Worm (Caenorhabditis elegans) whole organism, L4 larva: ENCODE results near the gene wrt-5.
A peak's percentile ranks its signal among the peaks of the same experiment; 100 is the strongest.

ENCODE experiments used
- F10B5.3 ChIP-seq: sonication (generic microtip); optimal IDR thresholded peaks from 2 replicates; lab custom pipeline; 2016; ENCODE audit warnings: mild to moderate bottlenecking, missing genetic modification characterization, missing compliant biosample characterization
- F37D6.2 ChIP-seq: sonication (generic microtip); optimal IDR thresholded peaks from 2 replicates; lab custom pipeline; 2016; ENCODE audit warnings: mild to moderate bottlenecking, missing genetic modification characterization, missing compliant biosample characterization
- T26A8.4 ChIP-seq: fragments of 200-800 bp; sonication (Bioruptor generic); IDR thresholded peaks from 2 replicates; pipeline ENCODE4 v1.3.6; 2022; ENCODE audit warnings: missing genetic modification characterization, missing compliant biosample characterization
- Y105C5A.15 ChIP-seq: fragments of 200-800 bp; sonication (Bioruptor generic); IDR thresholded peaks from 2 replicates; pipeline ENCODE4 v1.3.6; 2022; ENCODE audit warnings: missing genetic modification characterization, missing compliant biosample characterization
- aha-1 ChIP-seq: fragments of 150-350 bp; peaks from one replicate; lab custom pipeline; 2014; ENCODE audit warnings: missing biosample characterization, missing genetic modification characterization
- ceh-44 ChIP-seq: fragments of 200-800 bp; sonication (Bioruptor generic); IDR thresholded peaks from 2 replicates; pipeline ENCODE4 v1.3.6; 2022; ENCODE audit warnings: missing genetic modification reagents, missing genetic modification characterization, missing compliant biosample characterization
- cey-2 ChIP-seq: sonication (generic microtip); optimal IDR thresholded peaks from 3 replicates; lab custom pipeline; 2017; ENCODE audit warnings: missing genetic modification characterization, mild to moderate bottlenecking, missing compliant biosample characterization, antibody characterized with exemption, borderline replicate concordance; ENCODE audit not compliant: insufficient read depth
- daf-8 ChIP-seq: fragments of 200-800 bp; sonication (Bioruptor generic); IDR thresholded peaks from 2 replicates; pipeline ENCODE4 v1.3.6; 2022; ENCODE audit warnings: missing genetic modification characterization, missing compliant biosample characterization
- dmd-6 ChIP-seq: fragments of 200-800 bp; sonication (Bioruptor generic); IDR thresholded peaks from 2 replicates; pipeline ENCODE4 v1.3.6; 2022; ENCODE audit warnings: missing genetic modification reagents, missing genetic modification characterization, missing compliant biosample characterization
- dmd-8 ChIP-seq: fragments of 200-800 bp; sonication (Bioruptor generic); IDR thresholded peaks from 2 replicates; pipeline ENCODE4 v1.3.6; 2022; ENCODE audit warnings: missing genetic modification characterization, missing compliant biosample characterization
- duxl-1 ChIP-seq: sonication (generic microtip); optimal IDR thresholded peaks from 2 replicates; lab custom pipeline; 2016; ENCODE audit warnings: mild to moderate bottlenecking, missing genetic modification characterization, moderate library complexity, missing compliant biosample characterization; ENCODE audit not compliant: poor library complexity
- fkh-10 ChIP-seq: fragments of 150-350 bp; optimal IDR thresholded peaks from 2 replicates; lab custom pipeline; 2014; ENCODE audit warnings: missing biosample characterization, missing genetic modification reagents, missing genetic modification characterization
- hmg-1.1 ChIP-seq: fragments of 200-800 bp; sonication (Bioruptor generic); IDR thresholded peaks from 2 replicates; pipeline ENCODE4 v1.3.6; 2022; ENCODE audit warnings: missing genetic modification reagents, missing genetic modification characterization, missing compliant biosample characterization
- lim-7 ChIP-seq: fragments of 200-800 bp; sonication (Bioruptor generic); IDR thresholded peaks from 2 replicates; pipeline ENCODE4 v1.3.6; 2022; ENCODE audit warnings: missing genetic modification characterization, missing compliant biosample characterization
- lir-3 ChIP-seq: sonication (generic microtip); optimal IDR thresholded peaks from 2 replicates; lab custom pipeline; 2016; ENCODE audit warnings: mild to moderate bottlenecking, missing genetic modification characterization, missing compliant biosample characterization
- mdl-1 ChIP-seq, 2 experiments: fragments of 150-350 bp in 1 of 2; sonication (generic microtip) in 1 of 2; optimal IDR thresholded peaks; 2 replicates each; lab custom pipeline; 2014 to 2017; ENCODE audit warnings: missing biosample characterization in 2 of 2, missing genetic modification characterization in 2 of 2
- mep-1 ChIP-seq: fragments of 150-350 bp; sonication (generic microtip); optimal IDR thresholded peaks from 3 replicates; lab custom pipeline; 2014; ENCODE audit warnings: missing biosample characterization, missing genetic modification characterization
- mes-2 ChIP-seq: sonication (generic microtip); optimal IDR thresholded peaks from 2 replicates; lab custom pipeline; 2016; ENCODE audit warnings: missing genotype, mild to moderate bottlenecking, missing genetic modification characterization, missing compliant biosample characterization; ENCODE audit not compliant: poor library complexity, severe bottlenecking
- mxl-3 ChIP-seq: fragments of 200-800 bp; sonication (Bioruptor generic); optimal IDR thresholded peaks from 2 replicates; lab custom pipeline; 2018; ENCODE audit warnings: mild to moderate bottlenecking, missing genetic modification characterization, missing compliant biosample characterization
- nhr-11 ChIP-seq: fragments of 150-350 bp; optimal IDR thresholded peaks from 2 replicates; lab custom pipeline; 2014; ENCODE audit warnings: missing biosample characterization, missing genetic modification characterization
- nhr-111 ChIP-seq: fragments of 200-800 bp; sonication (Bioruptor generic); optimal IDR thresholded peaks from 2 replicates; lab custom pipeline; 2018; ENCODE audit warnings: mild to moderate bottlenecking, missing genetic modification characterization, missing compliant biosample characterization
- nhr-28 ChIP-seq: fragments of 150-350 bp; optimal IDR thresholded peaks from 2 replicates; lab custom pipeline; 2014; ENCODE audit warnings: missing biosample characterization, missing genetic modification characterization
- nhr-76 ChIP-seq: fragments of 150-350 bp; optimal IDR thresholded peaks from 2 replicates; lab custom pipeline; 2014; ENCODE audit warnings: missing biosample characterization, missing genetic modification characterization
- php-3 ChIP-seq: fragments of 200-800 bp; sonication (Bioruptor generic); IDR thresholded peaks from 2 replicates; pipeline ENCODE4 v1.3.6; 2022; ENCODE audit warnings: missing genetic modification reagents, missing genetic modification characterization, missing compliant biosample characterization
- pqm-1 ChIP-seq: sonication (generic microtip); optimal IDR thresholded peaks from 2 replicates; lab custom pipeline; 2017; ENCODE audit warnings: missing biosample characterization, missing genetic modification characterization
- spr-3 ChIP-seq: fragments of 200-800 bp; sonication (Bioruptor generic); optimal IDR thresholded peaks from 2 replicates; lab custom pipeline; 2018; ENCODE audit warnings: mild to moderate bottlenecking, missing genetic modification characterization, missing compliant biosample characterization
- tag-97 ChIP-seq: fragments of 200-800 bp; sonication (Bioruptor generic); IDR thresholded peaks from 2 replicates; pipeline ENCODE4 v1.3.6; 2022; ENCODE audit warnings: missing genetic modification characterization, missing compliant biosample characterization
- unc-62 ChIP-seq, 3 experiments: fragments of 150-350 bp in 1 of 3; sonication (generic microtip); optimal IDR thresholded peaks in 2 of 3; peaks in 1 of 3; 1 replicate in 1 of 3; 2 replicates in 2 of 3; lab custom pipeline; 2014 to 2017; ENCODE audit warnings: missing biosample characterization in 3 of 3, missing genetic modification characterization in 3 of 3, missing genetic modification reagents in 3 of 3, missing genotype in 1 of 3
- zag-1 ChIP-seq: fragments of 150-350 bp; optimal IDR thresholded peaks from 2 replicates; lab custom pipeline; 2014; ENCODE audit warnings: missing biosample characterization, missing genetic modification characterization
- ztf-11 ChIP-seq: fragments of 150-350 bp; optimal IDR thresholded peaks from 2 replicates; lab custom pipeline; 2014; ENCODE audit warnings: missing biosample characterization, missing genetic modification characterization
- ztf-7 ChIP-seq: fragments of 150-350 bp; optimal IDR thresholded peaks from 2 replicates; lab custom pipeline; 2014; ENCODE audit warnings: missing biosample characterization, missing genetic modification characterization

The wrt-5 gene

DNA sequence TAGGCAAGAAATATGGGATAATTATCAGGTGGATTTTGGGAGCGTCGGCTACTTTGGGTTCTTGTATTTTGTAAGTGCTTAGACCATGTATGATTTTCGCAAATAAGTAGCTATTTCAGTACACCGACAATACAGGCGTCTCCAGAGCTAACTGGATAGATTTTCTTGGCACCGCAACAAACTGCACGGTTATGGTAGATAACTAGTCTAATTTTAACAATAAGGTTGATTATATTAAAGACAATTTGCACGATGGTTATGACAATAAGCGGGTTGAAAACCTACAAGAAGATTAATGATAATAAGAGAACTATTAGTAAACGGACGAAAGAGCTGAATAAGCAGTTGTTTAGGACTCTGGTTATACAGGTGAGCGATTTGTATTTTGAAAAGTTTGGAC, 15.9 kb upstream of the wrt-5 start:
- TF ChIP-seq unc-62 (GFP tag; optimal IDR thresholded peaks at IDR 0.05 in 1 of 2; lab: Kevin White, UChicago) (peak in 1 of 2 experiments; percentile 95), unc-62 (tag; optimal IDR thresholded peaks at IDR 0.05; lab: Kevin White, UChicago) (no peak), nhr-76 (tag; lab: Kevin White, UChicago) (no peak)

DNA sequence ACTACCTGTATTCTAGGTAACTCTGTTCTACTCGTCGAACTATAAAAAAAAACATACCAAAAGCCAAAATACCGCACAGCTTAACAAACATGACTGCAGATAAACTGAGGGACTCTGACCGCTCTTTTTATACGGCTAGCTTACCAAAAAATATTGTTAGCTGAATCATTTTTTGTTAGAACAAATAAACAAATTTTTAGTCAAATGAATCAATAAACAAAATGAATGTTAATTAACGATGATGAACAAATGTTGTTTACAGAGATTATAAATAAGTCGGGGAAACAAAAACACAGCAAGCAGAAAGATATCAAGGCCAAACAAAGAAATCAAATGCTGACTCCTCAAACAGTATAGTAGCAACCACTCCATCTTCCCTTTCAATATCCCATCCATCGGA, 12.1 kb upstream of the wrt-5 start, which contains the start of gene ilys-6:
Gene ilys-6, minus strand, starts transcription at position 101 of the 400 bp plus-strand sequence.
- TF ChIP-seq F10B5.3 (tag; lab: Kevin White, UChicago) (no peak), hmg-1.1 (GFP tag; lab: Robert Waterston, UW) (no peak), mxl-3 (GFP tag; lab: Kevin White, UChicago) (no peak), cey-2 (tag; lab: Kevin White, UChicago) (no peak), nhr-11 (tag; lab: Kevin White, UChicago) (no peak), ztf-7 (tag; lab: Kevin White, UChicago) (no peak), T26A8.4 (no peak), spr-3 (no peak), nhr-111 (GFP tag; lab: Kevin White, UChicago) (no peak), duxl-1 (tag; lab: Kevin White, UChicago) (no peak), dmd-6 (GFP tag; lab: Robert Waterston, UW) (no peak), F37D6.2 (tag; lab: Kevin White, UChicago) (no peak), daf-8 (GFP tag; lab: Robert Waterston, UW) (no peak), mes-2 (no peak), mep-1 (tag; lab: Kevin White, UChicago) (no peak), tag-97 (GFP tag; lab: Robert Waterston, UW) (no peak), Y105C5A.15 (no peak), php-3 (GFP tag; lab: Robert Waterston, UW) (no peak)

DNA sequence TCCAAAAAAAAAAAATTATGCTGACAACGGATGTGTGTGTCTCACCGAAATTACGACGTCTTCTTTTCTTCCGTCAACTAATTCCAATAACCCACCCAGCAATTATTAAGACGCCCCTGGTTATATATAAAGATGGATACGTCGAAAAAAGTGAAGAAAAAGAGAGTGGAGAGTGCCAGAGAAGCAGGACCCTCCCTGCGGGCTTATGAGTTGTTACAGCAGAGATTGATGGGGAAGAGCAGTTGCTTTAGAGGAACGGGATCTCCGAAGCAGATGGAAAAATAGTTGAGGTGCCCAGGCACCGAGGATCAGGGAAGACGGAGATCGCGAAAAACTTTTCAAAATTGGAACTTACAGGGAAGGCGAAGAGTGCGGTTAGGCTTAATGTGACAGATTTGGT, 3.9 kb upstream of the wrt-5 start:
- peak in 1 of 2 experiments; percentile 11 for TF ChIP-seq unc-62 (GFP tag; optimal IDR thresholded peaks at IDR 0.05 in 1 of 2; lab: Kevin White, UChicago)
- TF ChIP-seq unc-62 (tag; optimal IDR thresholded peaks at IDR 0.05; lab: Kevin White, UChicago): no peak
- TF ChIP-seq ceh-44 (GFP tag; lab: Robert Waterston, UW): no peak
- TF ChIP-seq, all 104 proteins: peak for 1

DNA sequence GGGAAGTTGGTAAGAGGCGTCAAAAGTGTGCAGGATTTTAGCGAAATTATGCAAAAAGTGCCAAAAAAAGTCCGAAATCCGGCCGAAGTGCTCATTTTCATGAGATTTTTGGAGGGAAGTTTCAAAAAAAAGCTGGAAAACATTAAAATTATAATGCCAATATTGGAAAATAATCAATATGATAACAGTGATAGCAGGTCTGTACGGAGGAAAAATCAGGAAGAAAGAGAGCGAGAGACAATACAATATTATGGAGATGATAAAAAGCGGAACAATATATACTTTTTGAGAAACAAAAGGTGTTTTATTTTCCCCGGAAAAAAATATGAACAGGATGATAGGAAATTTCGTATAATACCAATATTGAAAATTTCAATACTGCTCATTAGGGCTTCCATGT, 2.0 kb upstream of the wrt-5 start:
- TF ChIP-seq pqm-1 (tag; lab: Kevin White, UChicago) (peak; percentile 52), nhr-28 (peak; percentile 8), aha-1 (tag; lab: Kevin White, UChicago) (peak; percentile 78), lim-7 (GFP tag; lab: Robert Waterston, UW) (no peak)

DNA sequence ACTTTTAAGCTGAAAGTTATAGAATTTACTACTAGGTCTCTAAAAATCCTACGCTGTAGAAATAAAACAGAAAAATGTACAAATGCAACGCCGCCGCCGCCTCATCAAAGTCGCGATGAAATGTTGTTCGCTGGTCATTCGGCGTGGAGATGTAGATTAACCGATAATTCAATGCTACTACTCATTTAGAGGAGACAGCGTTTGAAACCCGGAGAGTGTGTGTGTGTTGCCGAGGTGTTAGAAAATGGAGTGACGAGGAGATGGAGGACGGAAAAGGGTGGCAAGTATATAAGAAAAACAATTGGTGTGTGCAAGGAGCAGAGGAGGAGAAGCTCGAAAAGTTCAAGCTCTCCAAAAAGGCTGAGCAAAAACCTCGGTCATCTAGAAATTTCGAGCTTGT, 835 bp upstream of the wrt-5 start:
- TF ChIP-seq unc-62 (GFP tag; optimal IDR thresholded peaks at IDR 0.05 in 1 of 2; lab: Kevin White, UChicago): peak in 1 of 2 experiments; percentile 49
- no peak for TF ChIP-seq unc-62 (tag; optimal IDR thresholded peaks at IDR 0.05; lab: Kevin White, UChicago)
- TF ChIP-seq mdl-1 (tag; optimal IDR thresholded peaks at IDR 0.05; lab: Kevin White, UChicago): no peak
- no peak for TF ChIP-seq lir-3 (tag; lab: Kevin White, UChicago)
- TF ChIP-seq aha-1 (tag; lab: Kevin White, UChicago): peak; percentile 17
- no peak for TF ChIP-seq dmd-8 (GFP tag; lab: Robert Waterston, UW)
- TF ChIP-seq daf-8 (GFP tag; lab: Robert Waterston, UW): no peak
- TF ChIP-seq ztf-11 (tag; lab: Kevin White, UChicago): no peak
- TF ChIP-seq tag-97 (GFP tag; lab: Robert Waterston, UW): no peak
- TF ChIP-seq zag-1 (tag; lab: Kevin White, UChicago): no peak
- no peak for TF ChIP-seq mep-1 (tag; lab: Kevin White, UChicago)
- TF ChIP-seq fkh-10 (GFP tag; lab: Kevin White, UChicago): no peak
